Worm (Caenorhabditis elegans): ENCODE results near the gene gly-6.

gly-6 gene

ce11 chrIII:4313061-4313962 lies 17.7 kb downstream of the gly-6 start, which contains the start of the genes evl-14 and dcn-1 (continued):
- TF ChIP-seq dsc-1 (tag; optimal IDR thresholded peaks at IDR 0.05), result peak; percentile 56
- no peak for TF ChIP-seq ceh-88 (GFP tag; IDR thresholded peaks at IDR 0.05)
- peak; percentile 90 for TF ChIP-seq nhr-71 (tag; optimal IDR thresholded peaks at IDR 0.05)
- TF ChIP-seq sptf-1 (tag; optimal IDR thresholded peaks at IDR 0.05), result no peak
- TF ChIP-seq nhr-77 (tag; optimal IDR thresholded peaks at IDR 0.05), result peak; percentile 39
- no peak; the same call in none of the 2 replicates for TF ChIP-seq nhr-19 (GFP tag; conservative IDR thresholded peaks at IDR 0.05)
- TF ChIP-seq mef-2 (tag; optimal IDR thresholded peaks at IDR 0.05), result no peak
- no peak for TF ChIP-seq hlh-17 (GFP tag; optimal IDR thresholded peaks at IDR 0.05; ENCODE audit: borderline replicate concordance)
- TF ChIP-seq dpl-1 (GFP tag; optimal IDR thresholded peaks at IDR 0.05), result peak; percentile 71 to 76 (median 73)
- no peak for TF ChIP-seq ztf-4 (tag; optimal IDR thresholded peaks at IDR 0.05)
- no peak for TF ChIP-seq ztf-11 (tag; optimal IDR thresholded peaks at IDR 0.05)
- no peak for TF ChIP-seq unc-62 (GFP tag; optimal IDR thresholded peaks at IDR 0.05)
- TF ChIP-seq nhr-237 (tag; optimal IDR thresholded peaks at IDR 0.05), result no peak
- TF ChIP-seq alr-1 (tag; optimal IDR thresholded peaks at IDR 0.05; ENCODE audit: borderline replicate concordance), result no peak
- TF ChIP-seq rnt-1 (tag; optimal IDR thresholded peaks at IDR 0.05), result no peak
- TF ChIP-seq nhr-28 (tag; optimal IDR thresholded peaks at IDR 0.05), result no peak
- TF ChIP-seq unc-86 (tag; optimal IDR thresholded peaks at IDR 0.05), result peak; percentile 65
- TF ChIP-seq egl-27 (tag; optimal IDR thresholded peaks at IDR 0.05), result no peak
- TF ChIP-seq lin-15B (tag; optimal IDR thresholded peaks at IDR 0.05), result peak; percentile 65
- peak; percentile 82 for TF ChIP-seq xbp-1 (tag; optimal IDR thresholded peaks at IDR 0.05)
- peak; percentile 50 for TF ChIP-seq jun-1 (tag; optimal IDR thresholded peaks at IDR 0.05)
- peak; percentile 15 for TF ChIP-seq aly-2 (tag; optimal IDR thresholded peaks at IDR 0.05)
- TF ChIP-seq lin-39 (tag; optimal IDR thresholded peaks at IDR 0.05), result no peak
- TF ChIP-seq ceh-63 (GFP tag; optimal IDR thresholded peaks at IDR 0.05), result no peak
- TF ChIP-seq nhr-84 (tag; optimal IDR thresholded peaks at IDR 0.05), result no peak
- peak; percentile 61 for TF ChIP-seq lir-3 (tag; optimal IDR thresholded peaks at IDR 0.05; ENCODE audit: poor library complexity)
- peak; percentile 68 for TF ChIP-seq lin-13 (GFP tag; optimal IDR thresholded peaks at IDR 0.05)
- TF ChIP-seq skn-1 (tag; optimal IDR thresholded peaks at IDR 0.05), result peak; percentile 72
- TF ChIP-seq grh-1 (GFP tag; IDR thresholded peaks at IDR 0.05), result no peak
- TF ChIP-seq nhr-90 (tag; optimal IDR thresholded peaks at IDR 0.05; ENCODE audit: poor library complexity), result peak; percentile 64
- TF ChIP-seq C04F5.9 (tag; optimal IDR thresholded peaks at IDR 0.05), result no peak
- TF ChIP-seq nhr-12 (tag; optimal IDR thresholded peaks at IDR 0.05), result no peak
- TF ChIP-seq hlh-4 (tag; optimal IDR thresholded peaks at IDR 0.05), result no peak
- TF ChIP-seq nhr-11 (tag; optimal IDR thresholded peaks at IDR 0.05), result no peak
- TF ChIP-seq egl-13 (tag; optimal IDR thresholded peaks at IDR 0.05), result peak; percentile 29
- TF ChIP-seq lsy-2 (tag; optimal IDR thresholded peaks at IDR 0.05), result peak; percentile 81 to 90
- TF ChIP-seq sox-4 (tag; optimal IDR thresholded peaks at IDR 0.05), result no peak
- TF ChIP-seq swsn-7 (tag; optimal IDR thresholded peaks at IDR 0.05), result peak; percentile 78
- peak; percentile 52 for TF ChIP-seq F16B12.6 (tag; optimal IDR thresholded peaks at IDR 0.05)
- TF ChIP-seq zag-1 (tag; optimal IDR thresholded peaks at IDR 0.05), result no peak
- TF ChIP-seq aha-1 (tag; optimal IDR thresholded peaks at IDR 0.05), result no peak
- TF ChIP-seq blmp-1 (tag; optimal IDR thresholded peaks at IDR 0.05), result peak; percentile 64
- TF ChIP-seq ama-1 (optimal IDR thresholded peaks at IDR 0.05), result no peak
- peak in 2 of 3 experiments; percentile 69 to 82 for TF ChIP-seq ceh-82 (tag; optimal IDR thresholded peaks at IDR 0.05)
- no peak for TF ChIP-seq mab-9 (GFP tag; IDR thresholded peaks at IDR 0.05)
- no peak for TF ChIP-seq efl-3 (GFP tag; optimal IDR thresholded peaks at IDR 0.05)
- no peak for TF ChIP-seq elt-2 (tag; optimal IDR thresholded peaks at IDR 0.05)
- peak in 1 of 2 experiments; percentile 88 for TF ChIP-seq mdl-1 (tag; optimal IDR thresholded peaks at IDR 0.05)
- TF ChIP-seq C34B4.2 (tag; optimal IDR thresholded peaks at IDR 0.05), result no peak
- no peak for TF ChIP-seq ets-5 (GFP tag; IDR thresholded peaks at IDR 0.05)
- no peak for TF ChIP-seq nhr-76 (tag; optimal IDR thresholded peaks at IDR 0.05)
